Fruit fly (Drosophila melanogaster) whole organism, embryonic: ENCODE measurements around the gene fwd.

ENCODE experiments used
- CG10267 ChIP-seq: fragments of 200-800 bp; sonication (Bioruptor generic); optimal IDR thresholded peaks from 2 replicates; lab custom pipeline; 2018; ENCODE audit warnings: missing biosample characterization, mild to moderate bottlenecking, missing genetic modification characterization, moderate library complexity
- CG12299 ChIP-seq: fragments of 200-800 bp; sonication (Bioruptor generic); optimal IDR thresholded peaks from 2 replicates; lab custom pipeline; 2018; ENCODE audit warnings: missing biosample characterization, mild to moderate bottlenecking, missing genetic modification characterization
- CG14965 ChIP-seq: fragments of 200-800 bp; sonication (Bioruptor generic); optimal IDR thresholded peaks from 2 replicates; lab custom pipeline; 2016; ENCODE audit warnings: missing biosample characterization, missing genetic modification characterization, borderline replicate concordance
- CG15269 ChIP-seq: fragments of 200-800 bp; sonication (Bioruptor generic); optimal IDR thresholded peaks from 2 replicates; lab custom pipeline; 2018; ENCODE audit warnings: missing biosample characterization, mild to moderate bottlenecking, missing genetic modification characterization, moderate library complexity
- CG15696 ChIP-seq: fragments of 200-800 bp; sonication (Bioruptor generic); optimal IDR thresholded peaks from 2 replicates; lab custom pipeline; 2019; ENCODE audit warnings: missing biosample characterization, mild to moderate bottlenecking, missing genetic modification characterization, moderate library complexity
- CG17186 ChIP-seq: fragments of 200-800 bp; sonication (Bioruptor generic); optimal IDR thresholded peaks from 3 replicates; lab custom pipeline; 2017; ENCODE audit warnings: missing biosample characterization, missing genetic modification reagents, missing genetic modification characterization
- CG17359 ChIP-seq: fragments of 200-800 bp; sonication (Bioruptor generic); optimal IDR thresholded peaks from 3 replicates; lab custom pipeline; 2018; ENCODE audit warnings: missing biosample characterization, mild to moderate bottlenecking, missing genetic modification characterization, moderate library complexity
- CG18619 ChIP-seq: fragments of 200-800 bp; sonication (Bioruptor generic); optimal IDR thresholded peaks from 3 replicates; lab custom pipeline; 2017; ENCODE audit warnings: missing biosample characterization, mild to moderate bottlenecking, missing genetic modification characterization
- CG2199 ChIP-seq: fragments of 200-800 bp; sonication (Bioruptor generic); IDR thresholded peaks from 3 replicates; pipeline ENCODE4 v1.3.6; 2022; ENCODE audit warnings: missing biosample characterization, missing genetic modification characterization
- CG30020 ChIP-seq: fragments of 200-800 bp; optimal IDR thresholded peaks from 2 replicates; lab custom pipeline; 2019; ENCODE audit warnings: missing biosample characterization, mild to moderate bottlenecking, missing genetic modification characterization, moderate library complexity
- CG30403 ChIP-seq: fragments of 200-800 bp; sonication (Bioruptor generic); optimal IDR thresholded peaks from 3 replicates; lab custom pipeline; 2016; ENCODE audit warnings: missing biosample characterization, missing genetic modification characterization
- CG31365 ChIP-seq: fragments of 200-800 bp; sonication (Bioruptor generic); optimal IDR thresholded peaks from 2 replicates; lab custom pipeline; 2018; ENCODE audit warnings: missing biosample characterization, mild to moderate bottlenecking, missing genetic modification characterization
- CG3281 ChIP-seq: fragments of 200-800 bp; sonication (Bioruptor generic); optimal IDR thresholded peaks from 3 replicates; lab custom pipeline; 2017; ENCODE audit warnings: missing biosample characterization, mild to moderate bottlenecking, missing genetic modification characterization
- CG7372 ChIP-seq: fragments of 200-800 bp; sonication (Bioruptor generic); IDR thresholded peaks from 2 replicates; pipeline ENCODE4 v1.3.6; 2022; ENCODE audit warnings: missing biosample characterization, missing genetic modification characterization
- CG7963 ChIP-seq: fragments of 200-800 bp; sonication (Bioruptor generic); IDR thresholded peaks from 3 replicates; pipeline ENCODE4 v1.3.6; 2022; ENCODE audit warnings: missing biosample characterization, missing genetic modification characterization; ENCODE audit not compliant: partially characterized antibody
- CG8388 ChIP-seq: fragments of 200-800 bp; sonication (Bioruptor generic); optimal IDR thresholded peaks from 2 replicates; lab custom pipeline; 2019; ENCODE audit warnings: missing biosample characterization, mild to moderate bottlenecking, missing genetic modification characterization, moderate library complexity
- CG9797 ChIP-seq: fragments of 200-800 bp; sonication (Bioruptor generic); optimal IDR thresholded peaks from 3 replicates; lab custom pipeline; 2018; ENCODE audit warnings: missing biosample characterization, mild to moderate bottlenecking, missing genetic modification characterization
- CG9817 ChIP-seq: fragments of 200-800 bp; sonication (Bioruptor generic); optimal IDR thresholded peaks from 2 replicates; lab custom pipeline; 2018; ENCODE audit warnings: missing biosample characterization, mild to moderate bottlenecking, missing genetic modification characterization, moderate library complexity
- D19B ChIP-seq: fragments of 200-800 bp; sonication (Bioruptor generic); optimal IDR thresholded peaks from 2 replicates; lab custom pipeline; 2017; ENCODE audit warnings: missing biosample characterization, mild to moderate bottlenecking, missing genetic modification characterization
- Dll ChIP-seq: fragments of 200-800 bp; sonication (Bioruptor generic); IDR thresholded peaks from 4 replicates; pipeline ENCODE4 v1.3.6; 2022; ENCODE audit warnings: missing biosample characterization, missing genetic modification characterization; ENCODE audit not compliant: partially characterized antibody
- Dref ChIP-seq: fragments of 200-800 bp; sonication (Bioruptor generic); IDR thresholded peaks from 2 replicates; pipeline ENCODE4 v1.3.6; 2022; ENCODE audit warnings: missing biosample characterization, missing genetic modification characterization
- Ets97D ChIP-seq: fragments of 200-800 bp; sonication (Bioruptor generic); optimal IDR thresholded peaks from 3 replicates; lab custom pipeline; 2016; ENCODE audit warnings: missing biosample characterization, missing genetic modification characterization
- Fer1 ChIP-seq: fragments of 200-800 bp; sonication (Bioruptor generic); optimal IDR thresholded peaks from 2 replicates; lab custom pipeline; 2017; ENCODE audit warnings: missing biosample characterization, mild to moderate bottlenecking, missing genetic modification characterization
- HHEX ChIP-seq: fragments of 200-800 bp; sonication (Bioruptor generic); optimal IDR thresholded peaks from 3 replicates; lab custom pipeline; 2017; ENCODE audit warnings: missing biosample characterization, mild to moderate bottlenecking, missing genetic modification characterization, missing genetic modification reagents
- Hr51 ChIP-seq, 2 experiments: fragments of 200-800 bp; sonication (Bioruptor generic); optimal IDR thresholded peaks; 2 replicates in 1 of 2; 3 replicates in 1 of 2; lab custom pipeline; 2016 to 2018; ENCODE audit warnings: missing biosample characterization in 2 of 2, missing genetic modification characterization in 2 of 2, mild to moderate bottlenecking in 1 of 2, moderate library complexity in 1 of 2
- Lim3 ChIP-seq: fragments of 200-800 bp; sonication (Bioruptor generic); IDR thresholded peaks from 2 replicates; pipeline ENCODE4 v1.3.6; 2022; ENCODE audit warnings: missing biosample characterization, missing genetic modification characterization
- MTF-1 ChIP-seq: fragments of 200-800 bp; sonication (Bioruptor generic); optimal IDR thresholded peaks from 2 replicates; lab custom pipeline; 2018; ENCODE audit warnings: missing biosample characterization, mild to moderate bottlenecking, missing genetic modification characterization, borderline replicate concordance
- Nf-YB ChIP-seq: fragments of 200-800 bp; sonication (Bioruptor generic); optimal IDR thresholded peaks from 3 replicates; lab custom pipeline; 2019; ENCODE audit warnings: missing biosample characterization, mild to moderate bottlenecking, missing genetic modification characterization, moderate library complexity
- Oli ChIP-seq: fragments of 200-800 bp; sonication (Bioruptor generic); optimal IDR thresholded peaks from 2 replicates; lab custom pipeline; 2018; ENCODE audit warnings: missing biosample characterization, mild to moderate bottlenecking, missing genetic modification characterization, moderate library complexity
- TFAM ChIP-seq: fragments of 200-800 bp; sonication (Bioruptor generic); optimal IDR thresholded peaks from 2 replicates; lab custom pipeline; 2017; ENCODE audit warnings: missing biosample characterization, missing genetic modification characterization, inconsistent platforms
- Usf ChIP-seq: fragments of 200-800 bp; sonication (Bioruptor generic); optimal IDR thresholded peaks from 2 replicates; lab custom pipeline; 2017; ENCODE audit warnings: missing genotype, missing biosample characterization, missing genetic modification characterization
- cad ChIP-seq: fragments of >200 bp; optimal IDR thresholded peaks from 2 replicates; lab custom pipeline; 2017; ENCODE audit warnings: missing biosample characterization, missing genetic modification characterization
- dimm ChIP-seq: fragments of 200-800 bp; sonication (Bioruptor generic); IDR thresholded peaks from 2 replicates; pipeline ENCODE4 v1.3.6; 2022; ENCODE audit warnings: missing biosample characterization, missing genetic modification characterization
- fd102C ChIP-seq: fragments of 200-800 bp; sonication (Bioruptor generic); optimal IDR thresholded peaks from 2 replicates; lab custom pipeline; 2018; ENCODE audit warnings: missing biosample characterization, mild to moderate bottlenecking, missing genetic modification characterization, moderate library complexity
- fd64A ChIP-seq: fragments of 200-800 bp; sonication (Bioruptor generic); optimal IDR thresholded peaks from 3 replicates; lab custom pipeline; 2018; ENCODE audit warnings: missing biosample characterization, mild to moderate bottlenecking, missing genetic modification characterization
- fu2 ChIP-seq: fragments of 200-800 bp; sonication (Bioruptor generic); optimal IDR thresholded peaks from 2 replicates; lab custom pipeline; 2016; ENCODE audit warnings: missing biosample characterization, missing genetic modification characterization
- gcm ChIP-seq: fragments of 200-800 bp; sonication (Bioruptor generic); optimal IDR thresholded peaks from 2 replicates; lab custom pipeline; 2019; ENCODE audit warnings: missing biosample characterization, mild to moderate bottlenecking, missing genetic modification characterization, moderate library complexity
- gfzf ChIP-seq: fragments of 200-800 bp; sonication (Bioruptor generic); optimal IDR thresholded peaks from 2 replicates; lab custom pipeline; 2016; ENCODE audit warnings: missing biosample characterization, mild to moderate bottlenecking, missing genetic modification characterization, moderate library complexity
- gt ChIP-seq: fragments of 200-800 bp; sonication (Bioruptor generic); IDR thresholded peaks from 2 replicates; pipeline ENCODE4 v1.3.6; 2022; ENCODE audit warnings: missing biosample characterization, missing genetic modification characterization
- luna ChIP-seq: fragments of 200-800 bp; sonication (Bioruptor generic); optimal IDR thresholded peaks from 2 replicates; lab custom pipeline; 2016; ENCODE audit warnings: missing biosample characterization, missing genetic modification characterization
- nerfin-1 ChIP-seq: fragments of 200-800 bp; sonication (Bioruptor generic); optimal IDR thresholded peaks from 3 replicates; lab custom pipeline; 2019; ENCODE audit warnings: missing biosample characterization, mild to moderate bottlenecking, missing genetic modification characterization, moderate library complexity
- pho ChIP-seq: fragments of 200-800 bp; sonication (Bioruptor generic); optimal IDR thresholded peaks from 2 replicates; lab custom pipeline; 2016; ENCODE audit warnings: missing biosample characterization, missing genetic modification characterization
- psq ChIP-seq: fragments of 200-800 bp; sonication (Bioruptor generic); optimal IDR thresholded peaks from 2 replicates; lab custom pipeline; 2017; ENCODE audit warnings: missing biosample characterization, missing genetic modification characterization
- ro ChIP-seq: fragments of 200-800 bp; sonication (Bioruptor generic); IDR thresholded peaks from 2 replicates; pipeline ENCODE4 v1.3.6; 2022; ENCODE audit warnings: missing biosample characterization, missing genetic modification characterization
- sisA ChIP-seq: fragments of 200-800 bp; sonication (Bioruptor generic); IDR thresholded peaks from 2 replicates; pipeline ENCODE4 v1.3.6; 2022; ENCODE audit warnings: missing biosample characterization, missing genetic modification characterization
- so ChIP-seq: fragments of 200-800 bp; sonication (Bioruptor generic); IDR thresholded peaks from 3 replicates; pipeline ENCODE4 v1.3.6; 2022; ENCODE audit warnings: missing biosample characterization, missing genetic modification characterization
- sug ChIP-seq: fragments of 200-800 bp; optimal IDR thresholded peaks from 2 replicates; lab custom pipeline; 2019; ENCODE audit warnings: missing biosample characterization, mild to moderate bottlenecking, missing genetic modification characterization, moderate library complexity
- trem ChIP-seq: fragments of 200-800 bp; optimal IDR thresholded peaks from 3 replicates; lab custom pipeline; 2019; ENCODE audit warnings: missing biosample characterization, mild to moderate bottlenecking, missing genetic modification characterization, moderate library complexity
- vvl ChIP-seq: fragments of 200-800 bp; sonication (Bioruptor generic); IDR thresholded peaks from 2 replicates; pipeline ENCODE4 v1.3.6; 2022; ENCODE audit warnings: missing biosample characterization, missing genetic modification characterization

Gene fwd

dm6 chr3L:292146-292776 lies 27.4 kb downstream of the fwd start (continued):
- TF ChIP-seq so (GFP tag; lab: Robert Waterston, UW), result no peak
- TF ChIP-seq CG9797, result peak; percentile 97
- TF ChIP-seq MTF-1 (GFP tag; lab: Kevin White, UChicago), result no peak
- TF ChIP-seq CG18619 (GFP tag; lab: Kevin White, UChicago), result no peak
- peak; percentile 71 for TF ChIP-seq Ets97D (GFP tag; lab: Kevin White, UChicago)
- TF ChIP-seq D19B (GFP tag; lab: Kevin White, UChicago), result no peak
- TF ChIP-seq gt (GFP tag; lab: Robert Waterston, UW), result no peak
- TF ChIP-seq CG30403 (GFP tag; lab: Kevin White, UChicago), result no peak
- TF ChIP-seq Dref, result 0 out of 2 replicates have a peak, but pooled peaks have one; percentile 29
- TF ChIP-seq ro (GFP tag; lab: Robert Waterston, UW), result no peak
- peak; percentile 16 for TF ChIP-seq sug (tag; lab: Kevin White, UChicago)
- no peak for TF ChIP-seq fd102C (GFP tag; lab: Kevin White, UChicago)
- TF ChIP-seq CG3281 (GFP tag; lab: Kevin White, UChicago), result peak; percentile 39
- TF ChIP-seq Oli (tag; lab: Kevin White, UChicago), result no peak
- peak; percentile 55 for TF ChIP-seq Fer1 (GFP tag; lab: Kevin White, UChicago)
- TF ChIP-seq CG17359 (tag; lab: Kevin White, UChicago), result no peak
- TF ChIP-seq CG14965 (GFP tag; lab: Kevin White, UChicago), result no peak
- TF ChIP-seq CG12299, result peak; percentile 58
- peak; percentile 10 for TF ChIP-seq pho (GFP tag; lab: Kevin White, UChicago)
- no peak for TF ChIP-seq CG7372
- no peak for TF ChIP-seq Usf (GFP tag; lab: Kevin White, UChicago)
- TF ChIP-seq CG30020 (tag; lab: Kevin White, UChicago), result no peak
- TF ChIP-seq CG15269 (tag; lab: Kevin White, UChicago), result no peak
- no peak for TF ChIP-seq Nf-YB (GFP tag; lab: Kevin White, UChicago)
- peak; percentile 54 for TF ChIP-seq vvl
- TF ChIP-seq Dll, result no peak
- no peak for TF ChIP-seq TFAM (GFP tag; lab: Kevin White, UChicago)
- TF ChIP-seq gcm, result no peak
- no peak for TF ChIP-seq psq (GFP tag; lab: Kevin White, UChicago)
- TF ChIP-seq fu2, result no peak
- no peak for TF ChIP-seq fd64A (GFP tag; lab: Kevin White, UChicago)
- TF ChIP-seq luna (GFP tag; lab: Kevin White, UChicago), result no peak
- TF ChIP-seq CG31365 (tag; lab: Kevin White, UChicago), result peak; percentile 8
- TF ChIP-seq HHEX (GFP tag; lab: Kevin White, UChicago), result no peak
- TF ChIP-seq gfzf, result peak; percentile 98
- no peak for TF ChIP-seq CG7963 (GFP tag; lab: Robert Waterston, UW)
- TF ChIP-seq nerfin-1 (tag; lab: Kevin White, UChicago), result peak; percentile 40
- no peak for TF ChIP-seq CG9817 (tag; lab: Kevin White, UChicago)
- peak; percentile 76 for TF ChIP-seq trem (tag; lab: Kevin White, UChicago)
- TF ChIP-seq CG10267, result peak; percentile 57
- no peak for TF ChIP-seq CG8388
- TF ChIP-seq sisA, result no peak
- no peak for TF ChIP-seq cad
- peak in 1 of 2 experiments; percentile 17 for TF ChIP-seq Hr51 (GFP tag; optimal IDR thresholded peaks at IDR 0.05; lab: Kevin White, UChicago)
- no peak for TF ChIP-seq dimm
- TF ChIP-seq CG17186 (GFP tag; lab: Kevin White, UChicago), result peak; percentile 75
- no peak for TF ChIP-seq CG15696 (tag; lab: Kevin White, UChicago)
- peak; percentile 25; the same call in 1 of the 3 replicates for TF ChIP-seq CG2199 (GFP tag; lab: Robert Waterston, UW)
- no peak for TF ChIP-seq Lim3
